Worm (Caenorhabditis elegans) whole organism, L4 larva: ENCODE data around the gene dyc-1.

Source experiments
- ceh-82 ChIP-seq: sonication (generic microtip); optimal IDR thresholded peaks from 2 replicates; lab custom pipeline; 2017; ENCODE audit warnings: missing biosample characterization, missing genetic modification characterization
- dpl-1 ChIP-seq: fragments of 150-350 bp; optimal IDR thresholded peaks from 2 replicates; lab custom pipeline; 2014; ENCODE audit warnings: missing biosample characterization, missing genetic modification reagents, missing genetic modification characterization
- duxl-1 ChIP-seq: sonication (generic microtip); optimal IDR thresholded peaks from 2 replicates; lab custom pipeline; 2016; ENCODE audit warnings: mild to moderate bottlenecking, missing genetic modification characterization, moderate library complexity, missing compliant biosample characterization; ENCODE audit not compliant: poor library complexity
- lin-13 ChIP-seq: fragments of 150-350 bp; optimal IDR thresholded peaks from 2 replicates; lab custom pipeline; 2014; ENCODE audit warnings: missing biosample characterization, missing genetic modification reagents, missing genetic modification characterization
- lsy-2 ChIP-seq, 2 experiments: fragments of 150-350 bp in 1 of 2; sonication (generic microtip) in 1 of 2; optimal IDR thresholded peaks; 2 replicates each; lab custom pipeline; 2014 to 2017; ENCODE audit warnings: missing biosample characterization in 2 of 2, missing genetic modification characterization in 2 of 2
- rbr-2 ChIP-seq: sonication (generic microtip); optimal IDR thresholded peaks from 2 replicates; lab custom pipeline; 2016; ENCODE audit warnings: missing genotype, missing genetic modification characterization, missing compliant biosample characterization
- skn-1 ChIP-seq: fragments of 150-350 bp; optimal IDR thresholded peaks from 2 replicates; lab custom pipeline; 2014; ENCODE audit warnings: missing biosample characterization, missing genetic modification characterization
- unc-130 ChIP-seq: sonication (generic microtip); optimal IDR thresholded peaks from 2 replicates; lab custom pipeline; 2016; ENCODE audit warnings: missing genetic modification reagents, missing genetic modification characterization, missing compliant biosample characterization
- zag-1 ChIP-seq: fragments of 150-350 bp; optimal IDR thresholded peaks from 2 replicates; lab custom pipeline; 2014; ENCODE audit warnings: missing biosample characterization, missing genetic modification characterization

DNA sequence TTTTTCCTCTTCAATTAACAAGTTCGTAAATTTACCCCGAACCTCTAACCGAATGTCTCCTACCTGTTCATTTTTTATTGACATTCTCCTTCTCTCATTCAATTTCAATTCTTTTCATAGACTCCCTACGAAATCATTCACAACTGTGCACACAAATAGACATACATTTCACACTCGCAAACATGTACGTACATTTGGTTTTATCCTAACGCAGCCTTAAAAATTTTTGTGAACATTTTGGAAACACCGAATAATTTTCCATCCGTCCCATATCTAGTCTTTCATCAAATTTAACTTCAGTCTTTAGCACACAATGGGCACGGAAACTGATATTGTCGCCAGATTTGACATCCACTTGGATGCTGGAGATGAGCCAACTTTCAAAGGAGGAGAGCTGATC is 15.8 kb upstream of the dyc-1 start, which contains the start of gene arrd-25:
- TF ChIP-seq dpl-1 (no peak), duxl-1 (no peak), lsy-2 (tag; optimal IDR thresholded peaks at IDR 0.05; lab: Kevin White, UChicago) (no peak), unc-130 (GFP tag; lab: Kevin White, UChicago) (no peak), rbr-2 (tag; lab: Kevin White, UChicago) (no peak), zag-1 (tag; lab: Kevin White, UChicago) (no peak), ceh-82 (tag; lab: Kevin White, UChicago) (no peak), lin-13 (GFP tag; lab: Kevin White, UChicago) (no peak), skn-1 (tag; lab: Kevin White, UChicago) (no peak)
